Worm (Caenorhabditis elegans) whole organism, L2 larva: ENCODE results near the gene ptr-4.

Experiments used
- egl-27 ChIP-seq: sonication (generic microtip); optimal IDR thresholded peaks from 3 replicates; lab custom pipeline; 2017; ENCODE audit warnings: missing biosample characterization, missing genetic modification reagents, missing genetic modification characterization
- fos-1 ChIP-seq: fragments of 150-350 bp; optimal IDR thresholded peaks from 2 replicates; lab custom pipeline; 2014; ENCODE audit warnings: missing biosample characterization, missing genetic modification characterization
- nhr-129 ChIP-seq: fragments of 150-350 bp; optimal IDR thresholded peaks from 2 replicates; lab custom pipeline; 2014; ENCODE audit warnings: missing biosample characterization, missing genetic modification characterization
- ztf-11 ChIP-seq: sonication (generic microtip); optimal IDR thresholded peaks from 2 replicates; lab custom pipeline; 2017; ENCODE audit warnings: missing biosample characterization, missing genetic modification characterization

- TF ChIP-seq fos-1 (tag; lab: Kevin White, UChicago), result peak; percentile 54
- TF ChIP-seq ztf-11 (tag; lab: Kevin White, UChicago), result no peak
- TF ChIP-seq nhr-129 (tag; lab: Kevin White, UChicago), result no peak
- TF ChIP-seq egl-27 (tag; lab: Kevin White, UChicago), result peak; percentile 8
Measured at ce11 chrX:6109288-6109770, 43.5 kb upstream of the ptr-4 start, which contains the start of gene kynu-1.
